Fruit fly (Drosophila melanogaster) whole organism, embryonic: Measurements from ENCODE around the gene GlcAT-P.

Experiments used
- Bdp1 ChIP-seq: fragments of 200-800 bp; sonication (Bioruptor generic); optimal IDR thresholded peaks from 3 replicates; lab custom pipeline; 2016; ENCODE audit warnings: missing biosample characterization, missing genetic modification characterization
- Blimp-1 ChIP-seq: fragments of 200-800 bp; sonication (Bioruptor generic); optimal IDR thresholded peaks from 3 replicates; lab custom pipeline; 2018; ENCODE audit warnings: missing biosample characterization, missing genetic modification characterization, mild to moderate bottlenecking, moderate library complexity, missing genetic modification reagents
- BtbVII ChIP-seq: fragments of 200-800 bp; sonication (Bioruptor generic); optimal IDR thresholded peaks from 3 replicates; lab custom pipeline; 2017; ENCODE audit warnings: missing biosample characterization, mild to moderate bottlenecking, missing genetic modification characterization
- CG10366 ChIP-seq: fragments of 200-800 bp; sonication (Bioruptor generic); IDR thresholded peaks from 2 replicates; pipeline ENCODE4 v1.3.6; 2022; ENCODE audit warnings: missing biosample characterization, missing genetic modification characterization
- CG10979 ChIP-seq: fragments of 200-800 bp; sonication (Bioruptor generic); optimal IDR thresholded peaks from 2 replicates; lab custom pipeline; 2018; ENCODE audit warnings: missing biosample characterization, mild to moderate bottlenecking, missing genetic modification characterization, moderate library complexity
- CG11560 ChIP-seq: fragments of 200-800 bp; sonication (Bioruptor generic); IDR thresholded peaks from 3 replicates; pipeline ENCODE4 v1.3.6; 2022; ENCODE audit warnings: missing biosample characterization, missing genetic modification characterization
- CG11696 ChIP-seq: fragments of 200-800 bp; sonication (Bioruptor generic); IDR thresholded peaks from 2 replicates; pipeline ENCODE4 v1.3.6; 2022; ENCODE audit warnings: missing biosample characterization, missing genetic modification characterization
- CG13287 ChIP-seq: fragments of 200-800 bp; sonication (Bioruptor generic); IDR thresholded peaks from 2 replicates; pipeline ENCODE4 v1.3.6; 2022; ENCODE audit warnings: missing biosample characterization, missing genetic modification characterization; ENCODE audit not compliant: partially characterized antibody
- CG15601 ChIP-seq: fragments of 200-800 bp; sonication (Bioruptor generic); optimal IDR thresholded peaks from 3 replicates; lab custom pipeline; 2019; ENCODE audit warnings: missing biosample characterization, mild to moderate bottlenecking, missing genetic modification characterization, moderate library complexity
- CG17385 ChIP-seq: fragments of 200-800 bp; sonication (Bioruptor generic); optimal IDR thresholded peaks from 3 replicates; lab custom pipeline; 2018; ENCODE audit warnings: missing biosample characterization, mild to moderate bottlenecking, missing genetic modification characterization
- CG31441 ChIP-seq: fragments of 200-800 bp; sonication (Bioruptor generic); IDR thresholded peaks from 2 replicates; pipeline ENCODE4 v1.3.6; 2022; ENCODE audit warnings: missing biosample characterization, missing genetic modification characterization
- CG3163 ChIP-seq: fragments of 200-800 bp; sonication (Bioruptor generic); optimal IDR thresholded peaks from 3 replicates; lab custom pipeline; 2016; ENCODE audit warnings: missing biosample characterization, missing genetic modification characterization
- CG33213 ChIP-seq: fragments of 200-800 bp; sonication (Bioruptor generic); optimal IDR thresholded peaks from 3 replicates; lab custom pipeline; 2016; ENCODE audit warnings: missing biosample characterization, missing genetic modification characterization
- CG33557 ChIP-seq: fragments of 200-800 bp; sonication (Bioruptor generic); optimal IDR thresholded peaks from 2 replicates; lab custom pipeline; 2019; ENCODE audit warnings: missing biosample characterization, mild to moderate bottlenecking, missing genetic modification characterization, moderate library complexity
- CG7357 ChIP-seq: fragments of 200-800 bp; sonication (Bioruptor generic); IDR thresholded peaks from 3 replicates; pipeline ENCODE4 v1.3.6; 2022; ENCODE audit warnings: missing biosample characterization, missing genetic modification characterization
- CG8478 ChIP-seq: fragments of >200 bp; optimal IDR thresholded peaks from 2 replicates; lab custom pipeline; 2018
- CG8765 ChIP-seq: fragments of 200-800 bp; sonication (Bioruptor generic); IDR thresholded peaks from 2 replicates; pipeline ENCODE4 v1.3.6; 2022; ENCODE audit warnings: missing biosample characterization, missing genetic modification characterization
- CG9609 ChIP-seq: fragments of 200-800 bp; sonication (Bioruptor generic); optimal IDR thresholded peaks from 3 replicates; lab custom pipeline; 2016; ENCODE audit warnings: missing biosample characterization, missing genetic modification characterization
- Dll ChIP-seq: fragments of 200-800 bp; sonication (Bioruptor generic); IDR thresholded peaks from 4 replicates; pipeline ENCODE4 v1.3.6; 2022; ENCODE audit warnings: missing biosample characterization, missing genetic modification characterization; ENCODE audit not compliant: partially characterized antibody
- Doc3 ChIP-seq: fragments of 200-800 bp; sonication (Bioruptor generic); IDR thresholded peaks from 3 replicates; pipeline ENCODE4 v1.3.6; 2022; ENCODE audit warnings: missing biosample characterization, missing genetic modification characterization; ENCODE audit not compliant: partially characterized antibody
- Dp ChIP-seq: fragments of 200-800 bp; sonication (Bioruptor generic); optimal IDR thresholded peaks from 2 replicates; lab custom pipeline; 2018; ENCODE audit warnings: missing biosample characterization, mild to moderate bottlenecking, missing genetic modification characterization, moderate library complexity
- ERR ChIP-seq: fragments of 200-800 bp; sonication (Bioruptor generic); optimal IDR thresholded peaks from 2 replicates; lab custom pipeline; 2016; ENCODE audit warnings: missing biosample characterization, missing genetic modification characterization
- Ets65A ChIP-seq: fragments of 200-800 bp; sonication (Bioruptor generic); peaks from one replicate; lab custom pipeline; 2016; ENCODE audit warnings: missing biosample characterization, missing genetic modification characterization
- Ets97D ChIP-seq: fragments of 200-800 bp; sonication (Bioruptor generic); optimal IDR thresholded peaks from 3 replicates; lab custom pipeline; 2016; ENCODE audit warnings: missing biosample characterization, missing genetic modification characterization
- MTF-1 ChIP-seq: fragments of 200-800 bp; sonication (Bioruptor generic); optimal IDR thresholded peaks from 2 replicates; lab custom pipeline; 2018; ENCODE audit warnings: missing biosample characterization, mild to moderate bottlenecking, missing genetic modification characterization, borderline replicate concordance
- Mes4 ChIP-seq: fragments of 200-800 bp; sonication (Bioruptor generic); optimal IDR thresholded peaks from 2 replicates; lab custom pipeline; 2016; ENCODE audit warnings: missing biosample characterization, missing genetic modification characterization
- Myb ChIP-seq: fragments of 200-800 bp; sonication (Bioruptor generic); optimal IDR thresholded peaks from 2 replicates; lab custom pipeline; 2016; ENCODE audit warnings: missing biosample characterization, missing genetic modification characterization
- Nf-YA ChIP-seq: fragments of 200-800 bp; sonication (Bioruptor generic); IDR thresholded peaks from 2 replicates; pipeline ENCODE4 v1.3.6; 2022; ENCODE audit warnings: missing biosample characterization, missing genetic modification characterization
- Rfx ChIP-seq: fragments of 200-800 bp; sonication (Bioruptor generic); IDR thresholded peaks from 2 replicates; pipeline ENCODE4 v1.3.6; 2022; ENCODE audit warnings: missing biosample characterization, missing genetic modification characterization
- Spps ChIP-seq: fragments of 200-800 bp; sonication (Bioruptor generic); optimal IDR thresholded peaks from 2 replicates; lab custom pipeline; 2018; ENCODE audit warnings: missing biosample characterization, mild to moderate bottlenecking, missing genetic modification characterization
- ash1 ChIP-seq: fragments of 200-800 bp; sonication (Bioruptor generic); optimal IDR thresholded peaks from 2 replicates; lab custom pipeline; 2018; ENCODE audit warnings: missing biosample characterization, mild to moderate bottlenecking, missing genetic modification characterization
- cg ChIP-seq: fragments of 200-800 bp; sonication (Bioruptor generic); optimal IDR thresholded peaks from 3 replicates; lab custom pipeline; 2019; ENCODE audit warnings: missing biosample characterization, mild to moderate bottlenecking, missing genetic modification characterization, moderate library complexity
- cwo ChIP-seq: fragments of 200-800 bp; sonication (Bioruptor generic); optimal IDR thresholded peaks from 3 replicates; lab custom pipeline; 2017; ENCODE audit warnings: missing biosample characterization, missing genetic modification characterization, mild to moderate bottlenecking, moderate library complexity, missing genetic modification reagents
- dysf ChIP-seq: fragments of 200-800 bp; sonication (Bioruptor generic); IDR thresholded peaks from 3 replicates; pipeline ENCODE4 v1.3.6; 2022; ENCODE audit warnings: missing biosample characterization, missing genetic modification characterization
- emc ChIP-seq: fragments of 200-800 bp; sonication (Bioruptor generic); optimal IDR thresholded peaks from 2 replicates; lab custom pipeline; 2016; ENCODE audit warnings: missing biosample characterization, missing genetic modification characterization
- fd3F ChIP-seq: fragments of 200-800 bp; sonication (Bioruptor generic); optimal IDR thresholded peaks from 2 replicates; lab custom pipeline; 2018; ENCODE audit warnings: missing biosample characterization, mild to moderate bottlenecking, missing genetic modification characterization, moderate library complexity
- grau ChIP-seq: fragments of 200-800 bp; optimal IDR thresholded peaks from 3 replicates; lab custom pipeline; 2019; ENCODE audit warnings: missing biosample characterization, mild to moderate bottlenecking, missing genetic modification characterization, moderate library complexity
- hkb ChIP-seq, 2 experiments: fragments of 200-800 bp in 1 of 2; fragments of >200 bp in 1 of 2; sonication (Bioruptor generic) in 1 of 2; IDR thresholded peaks in 1 of 2; optimal IDR thresholded peaks in 1 of 2; 2 replicates each; pipeline versions ENCODE4 v1.3.6 to Lab custom; 2017 to 2022; ENCODE audit warnings: missing biosample characterization in 1 of 2, missing genetic modification characterization in 1 of 2
- ind ChIP-seq: fragments of 200-800 bp; sonication (Bioruptor generic); optimal IDR thresholded peaks from 3 replicates; lab custom pipeline; 2016; ENCODE audit warnings: missing biosample characterization, missing genetic modification characterization
- inv ChIP-seq: fragments of 200-800 bp; sonication (Bioruptor generic); IDR thresholded peaks from 2 replicates; pipeline ENCODE4 v1.3.6; 2022; ENCODE audit warnings: missing biosample characterization, missing genetic modification characterization; ENCODE audit not compliant: partially characterized antibody
- luna ChIP-seq: fragments of 200-800 bp; sonication (Bioruptor generic); optimal IDR thresholded peaks from 2 replicates; lab custom pipeline; 2016; ENCODE audit warnings: missing biosample characterization, missing genetic modification characterization
- otp ChIP-seq: fragments of 200-800 bp; sonication (Bioruptor generic); IDR thresholded peaks from 3 replicates; pipeline ENCODE4, ENCODE4 v1.3.6; 2022; ENCODE audit warnings: missing biosample characterization, missing genetic modification characterization
- p53 ChIP-seq: fragments of 200-800 bp; sonication (Bioruptor generic); optimal IDR thresholded peaks from 2 replicates; lab custom pipeline; 2016; ENCODE audit warnings: missing biosample characterization, missing genetic modification characterization
- pan ChIP-seq, 4 experiments: fragments of >200 bp in 3 of 4; fragments of 200-800 bp in 1 of 4; sonication (Bioruptor generic) in 1 of 4; optimal IDR thresholded peaks in 3 of 4; IDR thresholded peaks in 1 of 4; 2 replicates each; pipeline versions ENCODE4 v1.3.6 to Lab custom; 2017 to 2022; ENCODE audit warnings: missing biosample characterization in 2 of 4, missing genetic modification characterization in 2 of 4, mixed read lengths in 1 of 4
- shn ChIP-seq: fragments of 200-800 bp; sonication (Bioruptor generic); optimal IDR thresholded peaks from 3 replicates; lab custom pipeline; 2016; ENCODE audit warnings: missing biosample characterization, missing genetic modification characterization
- tio ChIP-seq: fragments of 200-800 bp; sonication (Bioruptor generic); optimal IDR thresholded peaks from 2 replicates; lab custom pipeline; 2017; ENCODE audit warnings: missing biosample characterization, missing genetic modification characterization, inconsistent platforms
- unc-4 ChIP-seq: fragments of 200-800 bp; sonication (Bioruptor generic); IDR thresholded peaks from 2 replicates; pipeline ENCODE4 v1.3.6; 2022; ENCODE audit warnings: missing biosample characterization, missing genetic modification characterization; ENCODE audit not compliant: partially characterized antibody
- unpg ChIP-seq: fragments of 200-800 bp; sonication (Bioruptor generic); optimal IDR thresholded peaks from 3 replicates; lab custom pipeline; 2018; ENCODE audit warnings: missing biosample characterization, mild to moderate bottlenecking, missing genetic modification characterization, moderate library complexity
- zf30C ChIP-seq: fragments of 200-800 bp; sonication (Bioruptor generic); optimal IDR thresholded peaks from 3 replicates; lab custom pipeline; 2018; ENCODE audit warnings: missing biosample characterization, mild to moderate bottlenecking, missing genetic modification characterization

Gene GlcAT-P

DNA sequence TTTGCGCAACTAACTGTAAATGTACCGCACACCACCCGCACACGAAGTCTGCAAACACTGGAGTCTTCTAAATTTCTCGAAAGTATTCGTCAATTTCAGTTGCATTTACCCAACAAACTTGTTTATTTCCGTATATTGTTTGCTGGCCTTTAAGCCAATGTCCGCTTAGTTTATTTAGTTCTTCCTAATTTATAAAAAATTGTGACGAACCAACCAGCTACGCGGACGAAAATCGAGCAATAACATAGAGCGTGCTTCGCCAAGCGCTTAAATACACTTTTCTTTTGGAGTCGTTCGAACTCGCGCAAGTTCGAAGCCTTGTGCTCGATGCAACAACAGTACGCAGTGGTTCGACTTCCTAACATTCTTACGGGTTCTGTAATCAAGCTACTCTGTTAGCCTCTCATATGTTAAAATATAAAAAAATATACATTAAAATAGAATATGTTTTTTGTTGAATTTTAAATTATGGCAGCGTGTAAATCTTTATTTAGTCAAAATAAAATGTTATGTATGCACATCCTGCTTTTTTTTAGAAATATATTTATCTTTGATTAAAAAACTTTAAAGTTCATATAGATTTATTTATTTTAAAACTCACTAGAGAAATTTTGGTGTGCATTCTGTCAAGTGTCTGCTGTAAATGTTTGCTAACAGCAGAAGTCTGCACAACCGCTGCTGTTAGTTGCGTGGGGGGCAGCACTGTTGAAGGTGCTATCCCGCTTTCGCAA, at the start of gene GlcAT-P (continued):
- TF ChIP-seq Mes4 (no peak), unc-4 (no peak), dysf (GFP tag; lab: Robert Waterston, UW) (peak; percentile 71; the same call in 2 of the 3 replicates), ERR (GFP tag; lab: Kevin White, UChicago) (no peak), CG33213 (GFP tag; lab: Kevin White, UChicago) (no peak), p53 (GFP tag; lab: Kevin White, UChicago) (no peak), ash1 (GFP tag; lab: Kevin White, UChicago) (no peak), tio (GFP tag; lab: Kevin White, UChicago) (no peak), CG9609 (no peak), MTF-1 (GFP tag; lab: Kevin White, UChicago) (no peak), fd3F (GFP tag; lab: Kevin White, UChicago) (peak; percentile 59), CG11696 (GFP tag; lab: Robert Waterston, UW) (no peak), CG17385 (peak; percentile 71), Dll (GFP tag; lab: Robert Waterston, UW) (no peak), CG11560 (tag; lab: Robert Waterston, UW) (no peak), cwo (GFP tag; lab: Kevin White, UChicago) (peak; percentile 61), CG8478 (no peak), Spps (tag; lab: Kevin White, UChicago) (no peak), Blimp-1 (GFP tag; lab: Kevin White, UChicago) (peak; percentile 78), grau (tag; lab: Kevin White, UChicago) (peak; percentile 89), zf30C (GFP tag; lab: Kevin White, UChicago) (peak; percentile 92), luna (no peak), emc (GFP tag; lab: Kevin White, UChicago) (no peak), cg (GFP tag; lab: Kevin White, UChicago) (peak; percentile 14), CG13287 (GFP tag; lab: Robert Waterston, UW) (no peak), CG10366 (GFP tag; lab: Robert Waterston, UW) (peak; percentile 53), CG15601 (tag; lab: Kevin White, UChicago) (peak; percentile 63), CG3163 (no peak), Myb (GFP tag; lab: Kevin White, UChicago) (no peak), CG33557 (GFP tag; lab: Kevin White, UChicago) (peak; percentile 33), hkb (optimal IDR thresholded peaks at IDR 0.05; lab: Kevin White, UChicago) (no peak), hkb (GFP tag; IDR thresholded peaks at IDR 0.05; lab: Robert Waterston, UW) (peak; percentile 42; the same call in 1 of the 2 replicates), Rfx (GFP tag; lab: Robert Waterston, UW) (peak; percentile 75), Nf-YA (GFP tag; lab: Robert Waterston, UW) (0 out of 2 replicates have a peak, but pooled peaks have one; percentile 8), CG10979 (tag; lab: Kevin White, UChicago) (peak; percentile 82), CG31441 (GFP tag; lab: Robert Waterston, UW) (peak; percentile 85), BtbVII (peak; percentile 70), CG8765 (GFP tag; lab: Robert Waterston, UW) (no peak), unpg (GFP tag; lab: Kevin White, UChicago) (peak; percentile 85), Dp (GFP tag; lab: Kevin White, UChicago) (no peak), inv (no peak), Bdp1 (no peak), Ets97D (GFP tag; lab: Kevin White, UChicago) (no peak), Ets65A (GFP tag; lab: Kevin White, UChicago) (no peak), shn (GFP tag; lab: Kevin White, UChicago) (no peak), otp (GFP tag; lab: Robert Waterston, UW) (no peak), CG7357 (GFP tag; lab: Robert Waterston, UW) (no peak), Doc3 (GFP tag; lab: Robert Waterston, UW) (no peak), ind (GFP tag; lab: Kevin White, UChicago) (peak; percentile 39), pan (optimal IDR thresholded peaks at IDR 0.05; lab: Kevin White, UChicago) (no peak), pan (GFP tag; optimal IDR thresholded peaks at IDR 0.05 in 1 of 2, IDR thresholded peaks at IDR 0.05 in 1 of 2) (peak in 1 of 2 experiments; percentile 78)
